Worm (Caenorhabditis elegans) whole organism, L2 larva: ENCODE results near the gene F32E10.9.

Source experiments
- R02D3.7 ChIP-seq: fragments of 150-350 bp; optimal IDR thresholded peaks from 2 replicates; lab custom pipeline; 2014; ENCODE audit warnings: missing biosample characterization, missing genetic modification characterization
- aly-2 ChIP-seq: fragments of 150-350 bp; optimal IDR thresholded peaks from 2 replicates; lab custom pipeline; 2014; ENCODE audit warnings: missing biosample characterization, missing genetic modification characterization
- ama-1 ChIP-seq: fragments of 150-350 bp; optimal IDR thresholded peaks from 2 replicates; lab custom pipeline; 2018; ENCODE audit warnings: inconsistent platforms
- ceh-16 ChIP-seq: fragments of 150-350 bp; optimal IDR thresholded peaks from 2 replicates; lab custom pipeline; 2014; ENCODE audit warnings: missing biosample characterization, missing genetic modification characterization
- fos-1 ChIP-seq: fragments of 150-350 bp; optimal IDR thresholded peaks from 2 replicates; lab custom pipeline; 2014; ENCODE audit warnings: missing biosample characterization, missing genetic modification characterization
- unc-39 ChIP-seq: fragments of 150-350 bp; optimal IDR thresholded peaks from 2 replicates; lab custom pipeline; 2014; ENCODE audit warnings: missing biosample characterization, missing genetic modification characterization
- unc-55 ChIP-seq: fragments of 150-350 bp; sonication (generic microtip); optimal IDR thresholded peaks from 3 replicates; lab custom pipeline; 2014; ENCODE audit warnings: missing biosample characterization, missing genetic modification reagents, missing genetic modification characterization
- zag-1 ChIP-seq: fragments of 150-350 bp; optimal IDR thresholded peaks from 2 replicates; lab custom pipeline; 2014; ENCODE audit warnings: missing biosample characterization, missing genetic modification characterization
- ztf-11 ChIP-seq: sonication (generic microtip); optimal IDR thresholded peaks from 2 replicates; lab custom pipeline; 2017; ENCODE audit warnings: missing biosample characterization, missing genetic modification characterization
- ztf-4 ChIP-seq: fragments of 150-350 bp; optimal IDR thresholded peaks from 2 replicates; lab custom pipeline; 2014; ENCODE audit warnings: missing biosample characterization, missing genetic modification characterization

ce11 chrIV:7558653-7559052 lies 5.1 kb downstream of the F32E10.9 start:
- TF ChIP-seq fos-1 (tag; lab: Kevin White, UChicago) (no peak), R02D3.7 (no peak), ama-1 (lab: Kevin White, UChicago) (no peak), unc-55 (GFP tag; lab: Kevin White, UChicago) (no peak), aly-2 (tag; lab: Kevin White, UChicago) (no peak), ceh-16 (tag; lab: Kevin White, UChicago) (no peak), ztf-4 (no peak), unc-39 (tag; lab: Kevin White, UChicago) (no peak), ztf-11 (no peak), zag-1 (tag; lab: Kevin White, UChicago) (no peak)
